Worm (Caenorhabditis elegans) whole organism, mixed stage, embryonic: ENCODE results near the gene spin-2.

ENCODE experiments used
- M03D4.4 ChIP-seq: sonication (generic microtip); optimal IDR thresholded peaks from 2 replicates; lab custom pipeline; 2017; ENCODE audit warnings: mild to moderate bottlenecking, missing genetic modification characterization, missing compliant biosample characterization
- bed-3 ChIP-seq: fragments of 200-800 bp; sonication (Bioruptor generic); optimal IDR thresholded peaks from 3 replicates; lab custom pipeline; 2018; ENCODE audit warnings: mild to moderate bottlenecking, missing genetic modification characterization, moderate library complexity, missing compliant biosample characterization
- ceh-39 ChIP-seq: fragments of 150-350 bp; optimal IDR thresholded peaks from 2 replicates; lab custom pipeline; 2014; ENCODE audit warnings: missing biosample characterization, missing genetic modification characterization
- ceh-43 ChIP-seq: fragments of 200-800 bp; sonication (Bioruptor generic); optimal IDR thresholded peaks from 2 replicates; lab custom pipeline; 2018; ENCODE audit warnings: mild to moderate bottlenecking, missing genetic modification characterization, moderate library complexity, missing compliant biosample characterization
- ceh-83 ChIP-seq: fragments of 200-800 bp; sonication (Bioruptor generic); optimal IDR thresholded peaks from 2 replicates; lab custom pipeline; 2018; ENCODE audit warnings: mild to moderate bottlenecking, missing genetic modification characterization, missing compliant biosample characterization
- ces-1 ChIP-seq: fragments of 150-350 bp; optimal IDR thresholded peaks from 2 replicates; lab custom pipeline; 2014; ENCODE audit warnings: missing biosample characterization, missing genetic modification reagents, missing genetic modification characterization
- cnd-1 ChIP-seq: fragments of 200-800 bp; sonication (Bioruptor generic); optimal IDR thresholded peaks from 2 replicates; lab custom pipeline; 2018; ENCODE audit warnings: mild to moderate bottlenecking, missing genetic modification characterization, missing compliant biosample characterization
- drap-1 ChIP-seq: fragments of 200-800 bp; sonication (Bioruptor generic); optimal IDR thresholded peaks from 3 replicates; lab custom pipeline; 2018; ENCODE audit warnings: mild to moderate bottlenecking, missing genetic modification characterization, missing compliant biosample characterization
- elt-1 ChIP-seq: sonication (generic microtip); optimal IDR thresholded peaks from 2 replicates; lab custom pipeline; 2017; ENCODE audit warnings: missing genetic modification characterization, mild to moderate bottlenecking, missing compliant biosample characterization, antibody characterized with exemption, moderate library complexity, borderline replicate concordance; ENCODE audit not compliant: insufficient read depth
- elt-3 ChIP-seq: fragments of 150-350 bp; optimal IDR thresholded peaks from 2 replicates; lab custom pipeline; 2014; ENCODE audit warnings: missing biosample characterization, missing genetic modification characterization
- flh-1 ChIP-seq: fragments of 200-800 bp; sonication (Bioruptor generic); optimal IDR thresholded peaks from 2 replicates; lab custom pipeline; 2018; ENCODE audit warnings: mild to moderate bottlenecking, missing genetic modification characterization, moderate library complexity, missing compliant biosample characterization
- ham-2 ChIP-seq: fragments of 200-800 bp; sonication (Bioruptor generic); optimal IDR thresholded peaks from 2 replicates; lab custom pipeline; 2018; ENCODE audit warnings: mild to moderate bottlenecking, missing genetic modification characterization, missing compliant biosample characterization
- hlh-1 ChIP-seq: fragments of 150-350 bp; optimal IDR thresholded peaks from 2 replicates; lab custom pipeline; 2014; ENCODE audit warnings: missing biosample characterization, missing genetic modification reagents, missing genetic modification characterization
- lin-13 ChIP-seq: fragments of 150-350 bp; optimal IDR thresholded peaks from 2 replicates; lab custom pipeline; 2014; ENCODE audit warnings: missing biosample characterization, missing genetic modification characterization
- lsy-2 ChIP-seq: fragments of 150-350 bp; optimal IDR thresholded peaks from 2 replicates; lab custom pipeline; 2014; ENCODE audit warnings: missing biosample characterization, missing genetic modification characterization
- mab-5 ChIP-seq: fragments of 150-350 bp; optimal IDR thresholded peaks from 2 replicates; lab custom pipeline; 2014; ENCODE audit warnings: missing biosample characterization, missing genetic modification characterization
- mep-1 ChIP-seq: fragments of 150-350 bp; optimal IDR thresholded peaks from 2 replicates; lab custom pipeline; 2017; ENCODE audit warnings: missing biosample characterization, missing genetic modification reagents, missing genetic modification characterization, inconsistent platforms
- mls-2 ChIP-seq: sonication (generic microtip); optimal IDR thresholded peaks from 2 replicates; lab custom pipeline; 2016; ENCODE audit warnings: mild to moderate bottlenecking, missing genetic modification characterization, moderate library complexity, missing compliant biosample characterization
- nhr-2 ChIP-seq: fragments of 150-350 bp; optimal IDR thresholded peaks from 2 replicates; lab custom pipeline; 2014; ENCODE audit warnings: missing biosample characterization, missing genetic modification characterization
- nhr-237 ChIP-seq: fragments of 150-350 bp; optimal IDR thresholded peaks from 2 replicates; lab custom pipeline; 2014; ENCODE audit warnings: missing biosample characterization, missing genetic modification characterization
- nhr-28 ChIP-seq: fragments of 150-350 bp; optimal IDR thresholded peaks from 2 replicates; lab custom pipeline; 2014; ENCODE audit warnings: missing biosample characterization, missing genetic modification characterization
- nhr-76 ChIP-seq: sonication (generic microtip); optimal IDR thresholded peaks from 2 replicates; lab custom pipeline; 2017; ENCODE audit warnings: missing biosample characterization, missing genetic modification characterization
- pha-4 ChIP-seq: fragments of 150-350 bp; optimal IDR thresholded peaks from 2 replicates; lab custom pipeline; 2018; ENCODE audit warnings: missing biosample characterization, missing genetic modification reagents, missing genetic modification characterization
- snpc-4 ChIP-seq: fragments of 150-350 bp; optimal IDR thresholded peaks from 2 replicates; lab custom pipeline; 2014; ENCODE audit warnings: missing biosample characterization, missing genetic modification characterization
- sptf-1 ChIP-seq: sonication (generic microtip); optimal IDR thresholded peaks from 2 replicates; lab custom pipeline; 2017; ENCODE audit warnings: mild to moderate bottlenecking, missing genetic modification characterization, moderate library complexity, missing compliant biosample characterization
- unc-120 ChIP-seq: sonication (generic microtip); optimal IDR thresholded peaks from 2 replicates; lab custom pipeline; 2017; ENCODE audit warnings: missing genetic modification characterization, missing compliant biosample characterization; ENCODE audit not compliant: poor library complexity, severe bottlenecking
- unc-39 ChIP-seq: fragments of 150-350 bp; optimal IDR thresholded peaks from 2 replicates; lab custom pipeline; 2014; ENCODE audit warnings: missing biosample characterization, missing genetic modification characterization
- unc-62 ChIP-seq: fragments of 150-350 bp; optimal IDR thresholded peaks from 2 replicates; lab custom pipeline; 2014; ENCODE audit warnings: missing biosample characterization, missing genetic modification reagents, missing genetic modification characterization
- zip-8 ChIP-seq: fragments of 150-350 bp; optimal IDR thresholded peaks from 2 replicates; lab custom pipeline; 2014; ENCODE audit warnings: missing biosample characterization, missing genetic modification characterization
- ztf-11 ChIP-seq: fragments of 150-350 bp; optimal IDR thresholded peaks from 2 replicates; lab custom pipeline; 2014; ENCODE audit warnings: missing biosample characterization, missing genetic modification characterization

Gene spin-2

ce11 chrIV:13109751-13110150 lies 22.9 kb downstream of the spin-2 start, which contains the start of gene best-1:
Gene best-1, minus strand, starts transcription at chrIV:13109779.
- TF ChIP-seq nhr-237 (tag; lab: Kevin White, UChicago) (no peak), mep-1 (no peak), drap-1 (GFP tag; lab: Kevin White, UChicago) (no peak), snpc-4 (tag; lab: Kevin White, UChicago) (no peak), lsy-2 (tag; lab: Kevin White, UChicago) (no peak), ceh-39 (tag; lab: Kevin White, UChicago) (no peak), ham-2 (no peak), mab-5 (no peak), cnd-1 (tag; lab: Kevin White, UChicago) (no peak), zip-8 (tag; lab: Kevin White, UChicago) (no peak), pha-4 (no peak), nhr-28 (tag; lab: Kevin White, UChicago) (no peak), mls-2 (tag; lab: Kevin White, UChicago) (no peak), M03D4.4 (tag; lab: Kevin White, UChicago) (no peak), flh-1 (no peak), elt-1 (tag; lab: Kevin White, UChicago) (no peak), hlh-1 (tag; lab: Kevin White, UChicago) (no peak), sptf-1 (tag; lab: Kevin White, UChicago) (no peak), lin-13 (no peak), unc-39 (tag; lab: Kevin White, UChicago) (no peak)

- no peak for TF ChIP-seq flh-1
- no peak for TF ChIP-seq nhr-2 (tag; lab: Kevin White, UChicago)
- TF ChIP-seq lsy-2 (tag; lab: Kevin White, UChicago), result no peak
- no peak for TF ChIP-seq ceh-43 (GFP tag; lab: Kevin White, UChicago)
- no peak for TF ChIP-seq unc-39 (tag; lab: Kevin White, UChicago)
- no peak for TF ChIP-seq snpc-4 (tag; lab: Kevin White, UChicago)
- TF ChIP-seq elt-1 (tag; lab: Kevin White, UChicago), result no peak
- TF ChIP-seq M03D4.4 (tag; lab: Kevin White, UChicago), result no peak
- no peak for TF ChIP-seq elt-3 (tag; lab: Kevin White, UChicago)
- no peak for TF ChIP-seq zip-8 (tag; lab: Kevin White, UChicago)
- TF ChIP-seq nhr-237 (tag; lab: Kevin White, UChicago), result no peak
- no peak for TF ChIP-seq drap-1 (GFP tag; lab: Kevin White, UChicago)
- TF ChIP-seq ztf-11 (tag; lab: Kevin White, UChicago), result no peak
- TF ChIP-seq ceh-39 (tag; lab: Kevin White, UChicago), result no peak
- no peak for TF ChIP-seq mls-2 (tag; lab: Kevin White, UChicago)
- TF ChIP-seq unc-120 (tag; lab: Kevin White, UChicago), result no peak
- TF ChIP-seq nhr-76 (tag; lab: Kevin White, UChicago), result no peak
Measured at ce11 chrIV:13110876-13111275, 24.1 kb downstream of the spin-2 start.

- TF ChIP-seq elt-1 (tag; lab: Kevin White, UChicago), result no peak
- TF ChIP-seq ham-2, result no peak
- no peak for TF ChIP-seq unc-120 (tag; lab: Kevin White, UChicago)
- no peak for TF ChIP-seq nhr-76 (tag; lab: Kevin White, UChicago)
- TF ChIP-seq, all 35 proteins: peak for 0
Measured at ce11 chrIV:13112982-13113381, 26.2 kb downstream of the spin-2 start, which contains the start of gene best-2. Gene best-2, minus strand, starts transcription at chrIV:13113082.

ce11 chrIV:13116679-13117078 lies 29.9 kb downstream of the spin-2 start:
- TF ChIP-seq cnd-1 (tag; lab: Kevin White, UChicago) (peak; percentile 51), mls-2 (tag; lab: Kevin White, UChicago) (no peak), nhr-28 (tag; lab: Kevin White, UChicago) (no peak), nhr-2 (tag; lab: Kevin White, UChicago) (peak; percentile 59), unc-120 (tag; lab: Kevin White, UChicago) (no peak), unc-62 (GFP tag; lab: Kevin White, UChicago) (peak; percentile 3), zip-8 (tag; lab: Kevin White, UChicago) (peak; percentile 60)

ce11 chrIV:13118794-13119193 lies 32.0 kb downstream of the spin-2 start, which contains the start of gene unc-30:
Gene unc-30, plus strand, starts transcription at chrIV:13118977.
- TF ChIP-seq lsy-2 (tag; lab: Kevin White, UChicago) (peak; percentile 58), lin-13 (no peak)

ce11 chrIV:13121396-13121795 lies 34.6 kb downstream of the spin-2 start:
- TF ChIP-seq nhr-237 (tag; lab: Kevin White, UChicago), result no peak
- TF ChIP-seq unc-39 (tag; lab: Kevin White, UChicago), result no peak
- no peak for TF ChIP-seq nhr-76 (tag; lab: Kevin White, UChicago)
- no peak for TF ChIP-seq drap-1 (GFP tag; lab: Kevin White, UChicago)
- no peak for TF ChIP-seq ztf-11 (tag; lab: Kevin White, UChicago)
- TF ChIP-seq ces-1, result peak; percentile 67
- peak; percentile 57 for TF ChIP-seq cnd-1 (tag; lab: Kevin White, UChicago)
- no peak for TF ChIP-seq ceh-83
- TF ChIP-seq bed-3, result no peak
- TF ChIP-seq lin-13, result no peak
- TF ChIP-seq mls-2 (tag; lab: Kevin White, UChicago), result no peak
